Fruit fly (Drosophila melanogaster) whole organism, embryonic: ENCODE data around the gene Pcmt.

ENCODE experiments used
- Atf6 ChIP-seq: fragments of 200-800 bp; sonication (Bioruptor generic); IDR thresholded peaks from 2 replicates; pipeline ENCODE4 v1.3.6; 2022; ENCODE audit warnings: missing biosample characterization, missing genetic modification characterization
- BtbVII ChIP-seq: fragments of 200-800 bp; sonication (Bioruptor generic); optimal IDR thresholded peaks from 3 replicates; lab custom pipeline; 2017; ENCODE audit warnings: missing biosample characterization, mild to moderate bottlenecking, missing genetic modification characterization
- CG10321 ChIP-seq: fragments of 200-800 bp; sonication (Bioruptor generic); IDR thresholded peaks from 2 replicates; pipeline ENCODE4 v1.3.6; 2022; ENCODE audit warnings: missing biosample characterization, missing genetic modification characterization
- CG11398 ChIP-seq: fragments of 200-800 bp; sonication (Bioruptor generic); optimal IDR thresholded peaks from 2 replicates; lab custom pipeline; 2016; ENCODE audit warnings: missing biosample characterization, missing genetic modification characterization
- CG11456 ChIP-seq: fragments of 200-800 bp; sonication (Bioruptor generic); IDR thresholded peaks from 3 replicates; pipeline ENCODE4 v1.3.6; 2022; ENCODE audit warnings: missing biosample characterization, missing genetic modification characterization
- CG11504 ChIP-seq: fragments of 200-800 bp; sonication (Bioruptor generic); optimal IDR thresholded peaks from 3 replicates; lab custom pipeline; 2019; ENCODE audit warnings: missing biosample characterization, mild to moderate bottlenecking, missing genetic modification characterization, moderate library complexity
- CG13775 ChIP-seq: fragments of 200-800 bp; sonication (Bioruptor generic); optimal IDR thresholded peaks from 3 replicates; lab custom pipeline; 2017; ENCODE audit warnings: missing biosample characterization, mild to moderate bottlenecking, missing genetic modification characterization
- CG13894 ChIP-seq: fragments of 200-800 bp; sonication (Bioruptor generic); optimal IDR thresholded peaks from 3 replicates; lab custom pipeline; 2018; ENCODE audit warnings: missing biosample characterization, mild to moderate bottlenecking, missing genetic modification characterization, moderate library complexity
- CG14667 ChIP-seq: fragments of 200-800 bp; sonication (Bioruptor generic); IDR thresholded peaks from 2 replicates; pipeline ENCODE4 v1.3.6; 2022; ENCODE audit warnings: missing biosample characterization, missing genetic modification characterization
- CG15479 ChIP-seq: fragments of 200-800 bp; sonication (Bioruptor generic); optimal IDR thresholded peaks from 3 replicates; lab custom pipeline; 2019; ENCODE audit warnings: missing biosample characterization, mild to moderate bottlenecking, missing genetic modification characterization, moderate library complexity
- CG17568 ChIP-seq: fragments of 200-800 bp; sonication (Bioruptor generic); optimal IDR thresholded peaks from 2 replicates; lab custom pipeline; 2018; ENCODE audit warnings: missing biosample characterization, mild to moderate bottlenecking, missing genetic modification characterization, moderate library complexity
- CG1792 ChIP-seq: fragments of 200-800 bp; sonication (Bioruptor generic); optimal IDR thresholded peaks from 2 replicates; lab custom pipeline; 2016; ENCODE audit warnings: missing biosample characterization, missing genetic modification characterization
- CG1832 ChIP-seq: fragments of 200-800 bp; sonication (Bioruptor generic); optimal IDR thresholded peaks from 2 replicates; lab custom pipeline; 2017; ENCODE audit warnings: missing biosample characterization, mild to moderate bottlenecking, missing genetic modification characterization, inconsistent platforms
- CG2875 ChIP-seq: fragments of 200-800 bp; sonication (Bioruptor generic); optimal IDR thresholded peaks from 2 replicates; lab custom pipeline; 2017; ENCODE audit warnings: missing biosample characterization, mild to moderate bottlenecking, missing genetic modification characterization, missing genetic modification reagents
- CG32767 ChIP-seq: fragments of 200-800 bp; sonication (Bioruptor generic); IDR thresholded peaks from 2 replicates; pipeline ENCODE4 v1.3.6; 2022; ENCODE audit warnings: missing biosample characterization, missing genetic modification characterization
- CG5953 ChIP-seq: fragments of 200-800 bp; sonication (Bioruptor generic); IDR thresholded peaks from 2 replicates; pipeline ENCODE4 v1.3.6; 2022; ENCODE audit warnings: missing biosample characterization, missing genetic modification characterization
- CG6683 ChIP-seq: fragments of 200-800 bp; sonication (Bioruptor generic); optimal IDR thresholded peaks from 2 replicates; lab custom pipeline; 2017; ENCODE audit warnings: missing biosample characterization, mild to moderate bottlenecking, missing genetic modification characterization, missing genetic modification reagents
- CG6854 ChIP-seq: fragments of 200-800 bp; sonication (Bioruptor generic); optimal IDR thresholded peaks from 3 replicates; lab custom pipeline; 2017; ENCODE audit warnings: missing biosample characterization, mild to moderate bottlenecking, missing genetic modification characterization
- CG8281 ChIP-seq: fragments of 200-800 bp; sonication (Bioruptor generic); optimal IDR thresholded peaks from 2 replicates; lab custom pipeline; 2018; ENCODE audit warnings: missing biosample characterization, mild to moderate bottlenecking, missing genetic modification characterization, moderate library complexity
- CG8478 ChIP-seq: fragments of >200 bp; optimal IDR thresholded peaks from 2 replicates; lab custom pipeline; 2018
- CG8944 ChIP-seq: fragments of 200-800 bp; sonication (Bioruptor generic); optimal IDR thresholded peaks from 3 replicates; lab custom pipeline; 2016; ENCODE audit warnings: missing biosample characterization, missing genetic modification characterization
- CTCF ChIP-seq: fragments of 200-800 bp; sonication (Bioruptor generic); optimal IDR thresholded peaks from 2 replicates; lab custom pipeline; 2017; ENCODE audit warnings: missing biosample characterization, mild to moderate bottlenecking, missing genetic modification characterization, moderate library complexity
- Dfd ChIP-seq, 2 experiments: fragments of >200 bp; optimal IDR thresholded peaks; 2 replicates each; lab custom pipeline; 2017; ENCODE audit warnings: missing biosample characterization in 2 of 2, missing genetic modification characterization in 2 of 2
- Fer2 ChIP-seq: fragments of 200-800 bp; sonication (Bioruptor generic); optimal IDR thresholded peaks from 2 replicates; lab custom pipeline; 2018; ENCODE audit warnings: missing biosample characterization, mild to moderate bottlenecking, missing genetic modification characterization, moderate library complexity
- Gug ChIP-seq: fragments of 200-800 bp; sonication (Bioruptor generic); IDR thresholded peaks from 4 replicates; pipeline ENCODE4 v1.3.6; 2022; ENCODE audit warnings: missing biosample characterization, missing genetic modification characterization
- Kr ChIP-seq: fragments of 200-800 bp; sonication (Bioruptor generic); optimal IDR thresholded peaks from 2 replicates; lab custom pipeline; 2017; ENCODE audit warnings: missing biosample characterization, mild to moderate bottlenecking, missing genetic modification characterization
- Lpt ChIP-seq: fragments of >200 bp; optimal IDR thresholded peaks from 2 replicates; lab custom pipeline; 2018; ENCODE audit warnings: missing biosample characterization, missing genetic modification characterization
- MBD-R2 ChIP-seq: fragments of 200-800 bp; sonication (Bioruptor generic); IDR thresholded peaks from 2 replicates; pipeline ENCODE4 v1.3.6; 2022; ENCODE audit warnings: missing biosample characterization, missing genetic modification characterization
- Meics ChIP-seq: fragments of 200-800 bp; sonication (Bioruptor generic); optimal IDR thresholded peaks from 2 replicates; lab custom pipeline; 2017; ENCODE audit warnings: missing biosample characterization, mild to moderate bottlenecking, missing genetic modification characterization
- TFAM ChIP-seq: fragments of 200-800 bp; sonication (Bioruptor generic); optimal IDR thresholded peaks from 2 replicates; lab custom pipeline; 2017; ENCODE audit warnings: missing biosample characterization, missing genetic modification characterization, inconsistent platforms
- Vsx1 ChIP-seq: fragments of 200-800 bp; sonication (Bioruptor generic); optimal IDR thresholded peaks from 2 replicates; lab custom pipeline; 2017; ENCODE audit warnings: missing biosample characterization, mild to moderate bottlenecking, missing genetic modification characterization, missing genetic modification reagents
- ara ChIP-seq: fragments of 200-800 bp; sonication (Bioruptor generic); IDR thresholded peaks from 2 replicates; pipeline ENCODE4 v1.3.6; 2022; ENCODE audit warnings: missing biosample characterization, missing genetic modification characterization
- bab2 ChIP-seq: fragments of 200-800 bp; sonication (Bioruptor generic); optimal IDR thresholded peaks from 2 replicates; lab custom pipeline; 2016; ENCODE audit warnings: missing biosample characterization, missing genetic modification characterization
- btn ChIP-seq: fragments of 200-800 bp; sonication (Bioruptor generic); optimal IDR thresholded peaks from 2 replicates; lab custom pipeline; 2016; ENCODE audit warnings: missing biosample characterization, missing genetic modification characterization
- chinmo ChIP-seq: fragments of 200-800 bp; sonication (Bioruptor generic); IDR thresholded peaks from 4 replicates; pipeline ENCODE4 v1.3.6; 2022; ENCODE audit warnings: missing biosample characterization, missing genetic modification characterization; ENCODE audit not compliant: partially characterized antibody
- chn ChIP-seq: fragments of 200-800 bp; sonication (Bioruptor generic); optimal IDR thresholded peaks from 2 replicates; lab custom pipeline; 2016; ENCODE audit warnings: missing biosample characterization, missing genetic modification characterization
- crol ChIP-seq: fragments of 200-800 bp; sonication (Bioruptor generic); IDR thresholded peaks from 2 replicates; pipeline ENCODE4 v1.3.6; 2022; ENCODE audit warnings: missing biosample characterization, missing genetic modification characterization
- fru ChIP-seq: fragments of >200 bp; optimal IDR thresholded peaks from 2 replicates; lab custom pipeline; 2017
- ftz-f1 ChIP-seq: fragments of 200-800 bp; sonication (Bioruptor generic); optimal IDR thresholded peaks from 2 replicates; lab custom pipeline; 2016; ENCODE audit warnings: missing biosample characterization, missing genetic modification characterization
- hkb ChIP-seq, 2 experiments: fragments of 200-800 bp in 1 of 2; fragments of >200 bp in 1 of 2; sonication (Bioruptor generic) in 1 of 2; IDR thresholded peaks in 1 of 2; optimal IDR thresholded peaks in 1 of 2; 2 replicates each; pipeline versions ENCODE4 v1.3.6 to Lab custom; 2017 to 2022; ENCODE audit warnings: missing biosample characterization in 1 of 2, missing genetic modification characterization in 1 of 2
- insv ChIP-seq, 2 experiments: fragments of 200-800 bp; sonication (Bioruptor generic); optimal IDR thresholded peaks; 3 replicates each; lab custom pipeline; 2016 to 2018; ENCODE audit warnings: missing biosample characterization in 2 of 2, missing genetic modification characterization in 2 of 2
- lbe ChIP-seq: fragments of 200-800 bp; sonication (Bioruptor generic); optimal IDR thresholded peaks from 2 replicates; lab custom pipeline; 2016; ENCODE audit warnings: missing biosample characterization, mild to moderate bottlenecking, missing genetic modification characterization
- lola ChIP-seq, 3 experiments: fragments of >200 bp in 2 of 3; fragments of 200-800 bp in 1 of 3; sonication (Bioruptor generic) in 1 of 3; optimal IDR thresholded peaks; 2 replicates each; lab custom pipeline; 2017 to 2019; ENCODE audit warnings: missing biosample characterization in 3 of 3, missing genetic modification characterization in 3 of 3, mild to moderate bottlenecking in 1 of 3, moderate library complexity in 1 of 3
- lov ChIP-seq, 2 experiments: fragments of 200-800 bp in 1 of 2; fragments of >200 bp in 1 of 2; sonication (Bioruptor generic) in 1 of 2; IDR thresholded peaks in 1 of 2; optimal IDR thresholded peaks in 1 of 2; 2 replicates in 1 of 2; 3 replicates in 1 of 2; pipeline versions ENCODE4 v1.3.6 to Lab custom; 2017 to 2022; ENCODE audit warnings: missing biosample characterization in 1 of 2, missing genetic modification characterization in 1 of 2
- oc ChIP-seq: fragments of 200-800 bp; sonication (Bioruptor generic); optimal IDR thresholded peaks from 2 replicates; lab custom pipeline; 2018; ENCODE audit warnings: missing biosample characterization, mild to moderate bottlenecking, missing genetic modification characterization, moderate library complexity
- odd ChIP-seq: fragments of 200-800 bp; sonication (Bioruptor generic); optimal IDR thresholded peaks from 2 replicates; lab custom pipeline; 2017; ENCODE audit warnings: missing biosample characterization, mild to moderate bottlenecking, missing genetic modification characterization
- p53 ChIP-seq: fragments of 200-800 bp; sonication (Bioruptor generic); optimal IDR thresholded peaks from 2 replicates; lab custom pipeline; 2016; ENCODE audit warnings: missing biosample characterization, missing genetic modification characterization
- tup ChIP-seq: fragments of 200-800 bp; sonication (Bioruptor generic); optimal IDR thresholded peaks from 2 replicates; lab custom pipeline; 2016; ENCODE audit warnings: missing biosample characterization, mild to moderate bottlenecking, missing genetic modification characterization, moderate library complexity
- vnd ChIP-seq: fragments of 200-800 bp; sonication (Bioruptor generic); IDR thresholded peaks from 3 replicates; pipeline ENCODE4 v1.3.6; 2022; ENCODE audit warnings: missing biosample characterization, missing genetic modification characterization; ENCODE audit not compliant: partially characterized antibody
- vvl ChIP-seq: fragments of 200-800 bp; sonication (Bioruptor generic); IDR thresholded peaks from 2 replicates; pipeline ENCODE4 v1.3.6; 2022; ENCODE audit warnings: missing biosample characterization, missing genetic modification characterization
- zen2 ChIP-seq: fragments of 200-800 bp; sonication (Bioruptor generic); IDR thresholded peaks from 3 replicates; pipeline ENCODE4 v1.3.6; 2022; ENCODE audit warnings: missing biosample characterization, missing genetic modification characterization; ENCODE audit not compliant: partially characterized antibody

Pcmt gene

DNA sequence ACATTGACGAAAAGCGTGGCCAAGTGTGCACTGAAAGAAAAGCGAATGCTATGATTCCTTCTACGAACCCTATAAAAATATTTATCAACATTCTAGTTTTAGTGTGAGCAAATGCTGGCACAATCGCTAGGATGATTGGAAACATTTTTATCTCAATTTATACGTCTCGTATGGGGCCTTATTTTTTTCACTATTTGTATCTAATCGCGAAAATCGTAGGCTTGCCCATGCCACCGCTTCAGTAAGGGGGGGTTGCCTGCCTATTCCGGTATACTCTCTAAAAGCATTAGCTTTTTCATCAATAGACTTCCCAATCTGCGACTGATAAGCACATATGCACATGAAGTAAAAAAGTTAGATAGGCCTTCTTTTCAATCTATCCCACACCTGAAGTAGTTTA, 11.5 kb upstream of the Pcmt start:
- TF ChIP-seq Atf6 (GFP tag; lab: Robert Waterston, UW): peak; percentile 89
- peak; percentile 50; the same call in 1 of the 4 replicates for TF ChIP-seq chinmo (GFP tag; lab: Robert Waterston, UW)
- peak; percentile 60 for TF ChIP-seq CG8944
- no peak for TF ChIP-seq CG1832 (GFP tag; lab: Kevin White, UChicago)
- TF ChIP-seq CTCF (GFP tag; lab: Kevin White, UChicago): peak; percentile 14
- TF ChIP-seq CG13894 (tag; lab: Kevin White, UChicago): no peak
- peak; percentile 57 for TF ChIP-seq odd (GFP tag; lab: Kevin White, UChicago)
- TF ChIP-seq CG11398 (GFP tag; lab: Kevin White, UChicago): peak; percentile 49
- TF ChIP-seq MBD-R2: peak; percentile 66
- no peak for TF ChIP-seq CG17568 (GFP tag; lab: Kevin White, UChicago)
- peak; percentile 69 for TF ChIP-seq oc (tag; lab: Kevin White, UChicago)
- TF ChIP-seq ara (GFP tag; lab: Robert Waterston, UW): peak; percentile 83
- peak; percentile 62 for TF ChIP-seq BtbVII (GFP tag; lab: Kevin White, UChicago)
- no peak for TF ChIP-seq Lpt (GFP tag; lab: Kevin White, UChicago)
- peak; percentile 59 for TF ChIP-seq CG6683 (GFP tag; lab: Kevin White, UChicago)
- peak; percentile 68 for TF ChIP-seq lbe (GFP tag; lab: Kevin White, UChicago)
- peak; percentile 83 for TF ChIP-seq CG11456 (GFP tag; lab: Robert Waterston, UW)
- peak; percentile 43 for TF ChIP-seq btn (GFP tag; lab: Kevin White, UChicago)
- TF ChIP-seq tup (GFP tag; lab: Kevin White, UChicago): peak; percentile 63
- TF ChIP-seq fru (lab: Kevin White, UChicago): no peak
- TF ChIP-seq vnd (GFP tag; lab: Robert Waterston, UW): no peak
- peak; percentile 2 for TF ChIP-seq Fer2
- TF ChIP-seq lola (GFP tag; optimal IDR thresholded peaks at IDR 0.05; lab: Kevin White, UChicago): no peak
- peak; percentile 95 for TF ChIP-seq vvl (GFP tag; lab: Robert Waterston, UW)
- peak; percentile 63 for TF ChIP-seq chn
- no peak for TF ChIP-seq zen2 (GFP tag; lab: Robert Waterston, UW)
- TF ChIP-seq Vsx1 (GFP tag; lab: Kevin White, UChicago): peak; percentile 66
- peak; percentile 82 for TF ChIP-seq bab2 (GFP tag; lab: Kevin White, UChicago)
- TF ChIP-seq CG8478 (lab: Kevin White, UChicago): no peak
- no peak for TF ChIP-seq CG15479 (GFP tag; lab: Kevin White, UChicago)
- peak; percentile 41; the same call in 1 of the 2 replicates for TF ChIP-seq CG10321 (GFP tag; lab: Robert Waterston, UW)
- TF ChIP-seq lov (optimal IDR thresholded peaks at IDR 0.05; lab: Kevin White, UChicago): no peak
- peak; percentile 66; the same call in 1 of the 3 replicates for TF ChIP-seq lov (GFP tag; IDR thresholded peaks at IDR 0.05; lab: Robert Waterston, UW)
- peak; percentile 62 for TF ChIP-seq CG8281 (tag; lab: Kevin White, UChicago)
- TF ChIP-seq crol (GFP tag; lab: Robert Waterston, UW): peak; percentile 39; the same call in 1 of the 2 replicates
- no peak for TF ChIP-seq Kr (GFP tag; lab: Kevin White, UChicago)
- TF ChIP-seq Dfd (GFP tag; optimal IDR thresholded peaks at IDR 0.05; lab: Kevin White, UChicago): no peak
- peak; percentile 79 for TF ChIP-seq Meics (GFP tag; lab: Kevin White, UChicago)
- TF ChIP-seq insv (GFP tag; optimal IDR thresholded peaks at IDR 0.05; lab: Kevin White, UChicago): no peak
- no peak for TF ChIP-seq ftz-f1 (GFP tag; lab: Kevin White, UChicago)
- TF ChIP-seq CG5953 (GFP tag; lab: Robert Waterston, UW): peak; percentile 86
- TF ChIP-seq TFAM (GFP tag; lab: Kevin White, UChicago): no peak
- TF ChIP-seq CG14667 (GFP tag; lab: Robert Waterston, UW): peak; percentile 81
- peak; percentile 71 for TF ChIP-seq CG13775
- TF ChIP-seq Gug: peak; percentile 80
- TF ChIP-seq CG6854 (GFP tag; lab: Kevin White, UChicago): peak; percentile 50
- TF ChIP-seq CG2875 (GFP tag; lab: Kevin White, UChicago): peak; percentile 40
- TF ChIP-seq CG1792 (GFP tag; lab: Kevin White, UChicago): peak; percentile 63
- peak; percentile 67; the same call in 1 of the 2 replicates for TF ChIP-seq CG32767 (GFP tag; lab: Robert Waterston, UW)
- peak; percentile 10 for TF ChIP-seq p53 (GFP tag; lab: Kevin White, UChicago)
- TF ChIP-seq hkb (optimal IDR thresholded peaks at IDR 0.05; lab: Kevin White, UChicago): no peak
- peak; percentile 92 for TF ChIP-seq hkb (GFP tag; IDR thresholded peaks at IDR 0.05; lab: Robert Waterston, UW)
- TF ChIP-seq CG11504 (tag; lab: Kevin White, UChicago): peak; percentile 88
